Worm (Caenorhabditis elegans) whole organism, L1 larva: Measurements from ENCODE around the gene H02F09.3.
A peak's percentile ranks its signal among the peaks of the same experiment; 100 is the strongest.

Experiments used
- C34B4.2 ChIP-seq: sonication (generic microtip); optimal IDR thresholded peaks from 2 replicates; lab custom pipeline; 2017; ENCODE audit warnings: mild to moderate bottlenecking, missing genetic modification characterization, missing compliant biosample characterization
- F16B12.6 ChIP-seq: fragments of 150-350 bp; optimal IDR thresholded peaks from 2 replicates; lab custom pipeline; 2014; ENCODE audit warnings: missing biosample characterization, missing genetic modification characterization
- aly-2 ChIP-seq: fragments of 150-350 bp; optimal IDR thresholded peaks from 2 replicates; lab custom pipeline; 2014; ENCODE audit warnings: missing biosample characterization, missing genetic modification characterization
- blmp-1 ChIP-seq: fragments of 150-350 bp; optimal IDR thresholded peaks from 2 replicates; lab custom pipeline; 2014; ENCODE audit warnings: missing biosample characterization, missing genetic modification characterization
- ceh-82 ChIP-seq, 3 experiments: fragments of 150-350 bp in 1 of 3; sonication (generic microtip) in 2 of 3; optimal IDR thresholded peaks; 2 replicates each; lab custom pipeline; 2014 to 2017; ENCODE audit warnings: missing biosample characterization in 3 of 3, missing genetic modification characterization in 3 of 3
- ceh-88 ChIP-seq: fragments of 200-800 bp; sonication (Bioruptor generic); IDR thresholded peaks from 2 replicates; pipeline ENCODE4 v1.3.6; 2022; ENCODE audit warnings: missing genetic modification characterization, missing compliant biosample characterization
- ceh-90 ChIP-seq: sonication (generic microtip); optimal IDR thresholded peaks from 2 replicates; lab custom pipeline; 2016; ENCODE audit warnings: missing genetic modification characterization, missing compliant biosample characterization
- efl-1 ChIP-seq, 4 experiments: fragments of 150-350 bp; optimal IDR thresholded peaks in 3 of 4; peaks in 1 of 4; 1 replicate in 1 of 4; 2 replicates in 3 of 4; lab custom pipeline; 2014; ENCODE audit warnings: missing biosample characterization in 2 of 4, missing genetic modification characterization in 2 of 4, missing genetic modification reagents in 2 of 4
- efl-3 ChIP-seq: fragments of 200-800 bp; sonication (Bioruptor generic); optimal IDR thresholded peaks from 2 replicates; lab custom pipeline; 2018; ENCODE audit warnings: mild to moderate bottlenecking, missing genetic modification characterization, missing compliant biosample characterization
- elt-2 ChIP-seq: sonication (generic microtip); optimal IDR thresholded peaks from 2 replicates; lab custom pipeline; 2016; ENCODE audit warnings: missing genetic modification characterization, mild to moderate bottlenecking, inconsistent platforms, missing compliant biosample characterization, missing genetic modification reagents
- ets-5 ChIP-seq: fragments of 200-800 bp; sonication (Bioruptor generic); IDR thresholded peaks from 2 replicates; pipeline ENCODE4 v1.3.6; 2022; ENCODE audit warnings: missing genetic modification characterization, missing compliant biosample characterization
- fkh-10 ChIP-seq: sonication (generic microtip); optimal IDR thresholded peaks from 2 replicates; lab custom pipeline; 2017; ENCODE audit warnings: missing biosample characterization, missing genetic modification reagents, missing genetic modification characterization
- fkh-8 ChIP-seq: sonication (generic microtip); optimal IDR thresholded peaks from 2 replicates; lab custom pipeline; 2016; ENCODE audit warnings: mild to moderate bottlenecking, missing genetic modification characterization, missing compliant biosample characterization
- hlh-17 ChIP-seq: fragments of 200-800 bp; sonication (Bioruptor generic); optimal IDR thresholded peaks from 2 replicates; lab custom pipeline; 2018; ENCODE audit warnings: missing genetic modification characterization, mild to moderate bottlenecking, missing compliant biosample characterization, moderate library complexity, borderline replicate concordance
- hpl-2 ChIP-seq: fragments of 150-350 bp; optimal IDR thresholded peaks from 2 replicates; lab custom pipeline; 2014; ENCODE audit warnings: missing biosample characterization, missing genetic modification reagents, missing genetic modification characterization
- irx-1 ChIP-seq: sonication (generic microtip); optimal IDR thresholded peaks from 2 replicates; lab custom pipeline; 2016; ENCODE audit warnings: missing genetic modification characterization, missing compliant biosample characterization
- jun-1 ChIP-seq: fragments of 150-350 bp; optimal IDR thresholded peaks from 2 replicates; lab custom pipeline; 2014; ENCODE audit warnings: missing biosample characterization, missing genetic modification reagents, missing genetic modification characterization
- lin-13 ChIP-seq: fragments of 150-350 bp; optimal IDR thresholded peaks from 2 replicates; lab custom pipeline; 2014; ENCODE audit warnings: missing biosample characterization, missing genetic modification reagents, missing genetic modification characterization
- lin-14 ChIP-seq: fragments of 200-800 bp; sonication (Bioruptor generic); optimal IDR thresholded peaks from 2 replicates; lab custom pipeline; 2018; ENCODE audit warnings: mild to moderate bottlenecking, missing genetic modification characterization, moderate library complexity, missing compliant biosample characterization
- lin-39 ChIP-seq: fragments of 150-350 bp; optimal IDR thresholded peaks from 2 replicates; lab custom pipeline; 2014; ENCODE audit warnings: missing biosample characterization, missing genetic modification reagents, missing genetic modification characterization
- lir-3 ChIP-seq: sonication (generic microtip); optimal IDR thresholded peaks from 2 replicates; lab custom pipeline; 2016; ENCODE audit warnings: mild to moderate bottlenecking, missing genetic modification characterization, moderate library complexity, missing compliant biosample characterization; ENCODE audit not compliant: poor library complexity
- lsy-2 ChIP-seq, 2 experiments: fragments of 150-350 bp; optimal IDR thresholded peaks; 2 replicates each; lab custom pipeline; 2014; ENCODE audit warnings: missing biosample characterization in 2 of 2, missing genetic modification characterization in 2 of 2
- mab-9 ChIP-seq: fragments of 200-800 bp; sonication (Bioruptor generic); IDR thresholded peaks from 2 replicates; pipeline ENCODE4 v1.3.6; 2022; ENCODE audit warnings: missing genetic modification reagents, missing genetic modification characterization, missing compliant biosample characterization
- nhr-12 ChIP-seq: sonication (generic microtip); optimal IDR thresholded peaks from 2 replicates; lab custom pipeline; 2017; ENCODE audit warnings: missing biosample characterization, missing genetic modification characterization
- nhr-19 ChIP-seq: fragments of 200-800 bp; sonication (Bioruptor generic); conservative IDR thresholded peaks from 2 replicates; pipeline ENCODE4 v1.3.6; 2022; ENCODE audit warnings: missing genetic modification characterization, missing compliant biosample characterization
- nhr-28 ChIP-seq: fragments of 150-350 bp; optimal IDR thresholded peaks from 2 replicates; lab custom pipeline; 2014; ENCODE audit warnings: missing biosample characterization, missing genetic modification characterization
- nhr-71 ChIP-seq: sonication (generic microtip); optimal IDR thresholded peaks from 2 replicates; lab custom pipeline; 2016; ENCODE audit warnings: mild to moderate bottlenecking, missing genetic modification characterization, moderate library complexity, missing compliant biosample characterization
- nhr-76 ChIP-seq: sonication (generic microtip); optimal IDR thresholded peaks from 2 replicates; lab custom pipeline; 2017; ENCODE audit warnings: missing biosample characterization, missing genetic modification characterization
- nhr-77 ChIP-seq: fragments of 150-350 bp; optimal IDR thresholded peaks from 2 replicates; lab custom pipeline; 2014; ENCODE audit warnings: missing biosample characterization, missing genetic modification characterization
- pag-3 ChIP-seq: sonication (generic microtip); optimal IDR thresholded peaks from 2 replicates; lab custom pipeline; 2017; ENCODE audit warnings: missing genetic modification characterization, mild to moderate bottlenecking, missing compliant biosample characterization, antibody characterized with exemption, borderline replicate concordance; ENCODE audit not compliant: insufficient read depth
- rnt-1 ChIP-seq: sonication (generic microtip); optimal IDR thresholded peaks from 2 replicates; lab custom pipeline; 2016; ENCODE audit warnings: mild to moderate bottlenecking, missing genetic modification characterization, moderate library complexity, missing compliant biosample characterization
- snu-23 ChIP-seq: sonication (generic microtip); optimal IDR thresholded peaks from 2 replicates; lab custom pipeline; 2016; ENCODE audit warnings: missing genetic modification characterization, missing compliant biosample characterization
- sox-4 ChIP-seq: sonication (generic microtip); optimal IDR thresholded peaks from 2 replicates; lab custom pipeline; 2016; ENCODE audit warnings: missing genetic modification characterization, missing compliant biosample characterization
- swsn-7 ChIP-seq: sonication (generic microtip); optimal IDR thresholded peaks from 2 replicates; lab custom pipeline; 2016; ENCODE audit warnings: missing genetic modification characterization, missing compliant biosample characterization
- tbx-2 ChIP-seq: sonication (generic microtip); optimal IDR thresholded peaks from 2 replicates; lab custom pipeline; 2016; ENCODE audit warnings: missing genetic modification characterization, missing compliant biosample characterization
- unc-30 ChIP-seq: sonication (generic microtip); optimal IDR thresholded peaks from 2 replicates; lab custom pipeline; 2017; ENCODE audit warnings: missing biosample characterization, missing genetic modification characterization
- unc-86 ChIP-seq: sonication (generic microtip); optimal IDR thresholded peaks from 2 replicates; lab custom pipeline; 2016; ENCODE audit warnings: missing genetic modification characterization, missing compliant biosample characterization
- vab-15 ChIP-seq: sonication (generic microtip); optimal IDR thresholded peaks from 2 replicates; lab custom pipeline; 2017; ENCODE audit warnings: missing genotype, mild to moderate bottlenecking, missing genetic modification characterization, missing compliant biosample characterization

The H02F09.3 gene

DNA sequence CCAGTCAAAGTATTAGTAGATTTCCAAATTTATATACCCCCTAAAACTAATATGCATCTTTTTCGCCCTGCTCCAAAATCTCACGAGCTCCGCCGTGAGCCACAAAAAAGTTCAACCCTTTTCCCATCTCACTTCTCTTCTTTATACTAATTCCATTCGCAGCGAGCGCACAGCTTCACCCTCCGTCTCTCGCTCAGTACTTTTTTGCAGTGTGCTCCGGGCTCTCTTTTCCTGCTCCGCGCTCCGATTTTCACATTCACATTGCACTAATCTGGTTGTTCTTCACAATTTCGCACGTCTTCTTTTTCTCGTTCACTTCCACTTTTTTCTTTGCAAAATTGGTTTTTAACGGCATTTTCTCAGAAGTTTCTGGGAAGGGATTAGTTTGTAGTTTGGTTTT lies 30.8 kb downstream of the H02F09.3 start (continued):
- TF ChIP-seq C34B4.2 (tag; lab: Kevin White, UChicago) (no peak), elt-2 (tag; lab: Kevin White, UChicago) (no peak), swsn-7 (tag; lab: Kevin White, UChicago) (no peak), nhr-28 (tag; lab: Kevin White, UChicago) (no peak), nhr-76 (no peak), nhr-19 (GFP tag; lab: Robert Waterston, UW) (no peak)

- no peak for TF ChIP-seq ceh-90 (tag; lab: Kevin White, UChicago)
- TF ChIP-seq lsy-2 (tag; optimal IDR thresholded peaks at IDR 0.05; lab: Kevin White, UChicago): no peak
- peak; percentile 67 for TF ChIP-seq lin-14 (GFP tag; lab: Kevin White, UChicago)
- TF ChIP-seq fkh-10 (GFP tag; lab: Kevin White, UChicago): no peak
- no peak for TF ChIP-seq irx-1 (tag; lab: Kevin White, UChicago)
- no peak for TF ChIP-seq efl-3
- TF ChIP-seq F16B12.6: no peak
Observed at ce11 chrX:1601563-1601962, 33.1 kb downstream of the H02F09.3 start.

ce11 chrX:1602548-1602947 lies 34.1 kb downstream of the H02F09.3 start:
- no peak for TF ChIP-seq aly-2
- TF ChIP-seq blmp-1 (tag; lab: Kevin White, UChicago): no peak
- no peak for TF ChIP-seq nhr-77 (tag; lab: Kevin White, UChicago)
- no peak for TF ChIP-seq efl-1 (optimal IDR thresholded peaks at IDR 0.05; lab: Kevin White, UChicago)
- no peak for TF ChIP-seq efl-1 (GFP tag; optimal IDR thresholded peaks at IDR 0.05 in 1 of 2; lab: Kevin White, UChicago)
- no peak for TF ChIP-seq unc-86 (tag; lab: Kevin White, UChicago)
- TF ChIP-seq ceh-82 (tag; optimal IDR thresholded peaks at IDR 0.05; lab: Kevin White, UChicago): no peak
- no peak for TF ChIP-seq lin-39
- TF ChIP-seq mab-9 (GFP tag; lab: Robert Waterston, UW): no peak
- no peak for TF ChIP-seq tbx-2 (tag; lab: Kevin White, UChicago)
- no peak for TF ChIP-seq sox-4 (tag; lab: Kevin White, UChicago)
- no peak for TF ChIP-seq lin-14 (GFP tag; lab: Kevin White, UChicago)

DNA sequence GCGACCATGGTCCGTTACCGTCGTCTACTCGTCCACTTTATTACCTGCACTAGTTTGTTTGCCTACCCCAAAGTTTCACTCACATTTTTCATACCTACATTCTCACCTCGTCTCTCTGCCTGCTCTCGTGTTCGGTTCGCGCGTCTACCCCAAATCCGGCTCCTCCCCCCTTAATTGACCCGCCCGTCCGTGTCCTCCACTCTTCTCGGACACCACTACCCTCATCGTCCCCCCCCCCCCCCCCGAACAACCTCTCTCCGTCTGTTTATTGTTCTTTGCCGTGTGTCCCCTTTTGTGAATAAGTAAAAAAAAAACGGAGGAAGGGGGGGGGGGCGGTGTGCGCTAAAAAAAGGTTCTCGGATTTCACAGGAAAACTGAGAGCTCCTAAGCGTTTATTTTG lies 34.5 kb downstream of the H02F09.3 start:
- TF ChIP-seq lir-3 (tag; lab: Kevin White, UChicago) (no peak), lin-14 (GFP tag; lab: Kevin White, UChicago) (peak; percentile 40)

DNA sequence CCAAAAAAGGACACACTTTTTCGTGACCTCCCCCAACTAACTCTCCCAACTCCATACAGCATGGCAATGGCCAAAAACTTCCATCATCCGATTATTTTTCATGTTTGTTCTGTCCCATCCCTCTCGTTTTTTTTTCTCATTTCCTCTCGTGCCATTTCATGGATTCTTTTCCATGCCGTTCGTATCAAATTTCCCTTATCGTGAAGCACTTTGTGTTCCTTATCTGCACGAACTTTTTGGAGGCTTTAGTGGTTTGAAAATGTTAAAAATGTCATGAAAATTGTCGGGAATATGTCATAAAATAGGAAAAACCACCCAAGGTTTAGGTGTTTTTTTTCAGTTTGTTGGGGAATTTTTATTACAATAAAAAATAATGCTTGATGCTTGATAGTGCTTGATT lies 35.2 kb downstream of the H02F09.3 start:
- TF ChIP-seq nhr-71 (tag; lab: Kevin White, UChicago) (no peak), ceh-88 (GFP tag; lab: Robert Waterston, UW) (no peak), fkh-8 (tag; lab: Kevin White, UChicago) (no peak), lir-3 (tag; lab: Kevin White, UChicago) (no peak), lin-13 (GFP tag; lab: Kevin White, UChicago) (no peak), pag-3 (tag; lab: Kevin White, UChicago) (no peak), rnt-1 (tag; lab: Kevin White, UChicago) (no peak), snu-23 (GFP tag; lab: Kevin White, UChicago) (no peak), nhr-12 (no peak), jun-1 (no peak), F16B12.6 (no peak), ets-5 (no peak), swsn-7 (tag; lab: Kevin White, UChicago) (no peak), nhr-19 (GFP tag; lab: Robert Waterston, UW) (no peak), vab-15 (no peak), hpl-2 (GFP tag; lab: Kevin White, UChicago) (no peak), efl-1 (optimal IDR thresholded peaks at IDR 0.05; lab: Kevin White, UChicago) (no peak), efl-1 (GFP tag; optimal IDR thresholded peaks at IDR 0.05 in 1 of 2; lab: Kevin White, UChicago) (no peak), nhr-76 (no peak), unc-30 (tag; lab: Kevin White, UChicago) (no peak), hlh-17 (no peak)
- TF ChIP-seq, all 84 proteins: peak for 0
